Worm (Caenorhabditis elegans) whole organism, L4 larva: ENCODE results near the gene sru-30.

ENCODE experiments used
- F10B5.3 ChIP-seq: sonication (generic microtip); optimal IDR thresholded peaks from 2 replicates; lab custom pipeline; 2016; ENCODE audit warnings: mild to moderate bottlenecking, missing genetic modification characterization, missing compliant biosample characterization
- F26F4.8 ChIP-seq: fragments of 200-800 bp; sonication (Bioruptor generic); conservative IDR thresholded peaks from 2 replicates; pipeline ENCODE4 v1.3.6; 2022; ENCODE audit warnings: missing genetic modification characterization, missing compliant biosample characterization
- T26A8.4 ChIP-seq: fragments of 200-800 bp; sonication (Bioruptor generic); IDR thresholded peaks from 2 replicates; pipeline ENCODE4 v1.3.6; 2022; ENCODE audit warnings: missing genetic modification characterization, missing compliant biosample characterization
- Y105C5A.15 ChIP-seq: fragments of 200-800 bp; sonication (Bioruptor generic); IDR thresholded peaks from 2 replicates; pipeline ENCODE4 v1.3.6; 2022; ENCODE audit warnings: missing genetic modification characterization, missing compliant biosample characterization
- Y48G9A.11 ChIP-seq: fragments of 200-800 bp; sonication (Bioruptor generic); IDR thresholded peaks from 2 replicates; pipeline ENCODE4 v1.3.6; 2022; ENCODE audit warnings: missing genetic modification reagents, missing genetic modification characterization, missing compliant biosample characterization
- Y5F2A.4 ChIP-seq: fragments of 200-800 bp; sonication (Bioruptor generic); optimal IDR thresholded peaks from 2 replicates; lab custom pipeline; 2018; ENCODE audit warnings: mild to moderate bottlenecking, missing genetic modification characterization, missing compliant biosample characterization
- ZK546.5 ChIP-seq, 2 experiments: sonication (generic microtip); optimal IDR thresholded peaks; 2 replicates each; lab custom pipeline; 2017; ENCODE audit warnings: missing biosample characterization in 2 of 2, missing genetic modification characterization in 2 of 2
- aly-2 ChIP-seq: sonication (generic microtip); optimal IDR thresholded peaks from 2 replicates; lab custom pipeline; 2018; ENCODE audit warnings: missing biosample characterization, missing genetic modification characterization
- ama-1 ChIP-seq: fragments of 150-350 bp; optimal IDR thresholded peaks from 2 replicates; lab custom pipeline; 2014; ENCODE audit warnings: inconsistent platforms, mixed read lengths
- attf-4 ChIP-seq: sonication (generic microtip); optimal IDR thresholded peaks from 3 replicates; lab custom pipeline; 2017; ENCODE audit warnings: missing biosample characterization, missing genetic modification characterization
- ceh-28 ChIP-seq: fragments of 150-350 bp; optimal IDR thresholded peaks from 2 replicates; lab custom pipeline; 2014; ENCODE audit warnings: missing biosample characterization, missing genetic modification reagents, missing genetic modification characterization
- ceh-32 ChIP-seq: sonication (generic microtip); optimal IDR thresholded peaks from 2 replicates; lab custom pipeline; 2016; ENCODE audit warnings: mild to moderate bottlenecking, missing genetic modification characterization, missing compliant biosample characterization; ENCODE audit not compliant: poor library complexity
- ceh-82 ChIP-seq: sonication (generic microtip); optimal IDR thresholded peaks from 2 replicates; lab custom pipeline; 2017; ENCODE audit warnings: missing biosample characterization, missing genetic modification characterization
- ces-1 ChIP-seq: fragments of 150-350 bp; sonication (generic microtip); optimal IDR thresholded peaks from 4 replicates; lab custom pipeline; 2014; ENCODE audit warnings: missing biosample characterization, missing genetic modification reagents, missing genetic modification characterization
- daf-12 ChIP-seq: fragments of 150-350 bp; optimal IDR thresholded peaks from 2 replicates; lab custom pipeline; 2014; ENCODE audit warnings: missing biosample characterization, missing genetic modification reagents, missing genetic modification characterization
- daf-8 ChIP-seq: fragments of 200-800 bp; sonication (Bioruptor generic); IDR thresholded peaks from 2 replicates; pipeline ENCODE4 v1.3.6; 2022; ENCODE audit warnings: missing genetic modification characterization, missing compliant biosample characterization
- dmd-6 ChIP-seq: fragments of 200-800 bp; sonication (Bioruptor generic); IDR thresholded peaks from 2 replicates; pipeline ENCODE4 v1.3.6; 2022; ENCODE audit warnings: missing genetic modification reagents, missing genetic modification characterization, missing compliant biosample characterization
- hlh-11 ChIP-seq: fragments of 200-800 bp; sonication (Bioruptor generic); optimal IDR thresholded peaks from 2 replicates; lab custom pipeline; 2018; ENCODE audit warnings: mild to moderate bottlenecking, missing genetic modification characterization, missing compliant biosample characterization
- jun-1 ChIP-seq: fragments of 150-350 bp; optimal IDR thresholded peaks from 2 replicates; lab custom pipeline; 2014; ENCODE audit warnings: missing biosample characterization, missing genetic modification reagents, missing genetic modification characterization
- lir-3 ChIP-seq: sonication (generic microtip); optimal IDR thresholded peaks from 2 replicates; lab custom pipeline; 2016; ENCODE audit warnings: mild to moderate bottlenecking, missing genetic modification characterization, missing compliant biosample characterization
- lsy-2 ChIP-seq, 2 experiments: fragments of 150-350 bp in 1 of 2; sonication (generic microtip) in 1 of 2; optimal IDR thresholded peaks; 2 replicates each; lab custom pipeline; 2014 to 2017; ENCODE audit warnings: missing biosample characterization in 2 of 2, missing genetic modification characterization in 2 of 2
- mep-1 ChIP-seq: fragments of 150-350 bp; sonication (generic microtip); optimal IDR thresholded peaks from 3 replicates; lab custom pipeline; 2014; ENCODE audit warnings: missing biosample characterization, missing genetic modification characterization
- nhr-10 ChIP-seq: fragments of 150-350 bp; optimal IDR thresholded peaks from 2 replicates; lab custom pipeline; 2014; ENCODE audit warnings: missing biosample characterization, missing genetic modification characterization
- nhr-102 ChIP-seq: sonication (generic microtip); optimal IDR thresholded peaks from 2 replicates; lab custom pipeline; 2016; ENCODE audit warnings: mild to moderate bottlenecking, missing genetic modification characterization, moderate library complexity, missing compliant biosample characterization
- nhr-111 ChIP-seq: fragments of 200-800 bp; sonication (Bioruptor generic); optimal IDR thresholded peaks from 2 replicates; lab custom pipeline; 2018; ENCODE audit warnings: mild to moderate bottlenecking, missing genetic modification characterization, missing compliant biosample characterization
- nhr-237 ChIP-seq: sonication (generic microtip); optimal IDR thresholded peaks from 2 replicates; lab custom pipeline; 2017; ENCODE audit warnings: missing biosample characterization, missing genetic modification characterization
- nhr-25 ChIP-seq: sonication (generic microtip); optimal IDR thresholded peaks from 2 replicates; lab custom pipeline; 2017; ENCODE audit warnings: missing genetic modification characterization, mild to moderate bottlenecking, missing compliant biosample characterization, antibody characterized with exemption, moderate library complexity, borderline replicate concordance; ENCODE audit not compliant: insufficient read depth
- nhr-48 ChIP-seq: sonication (generic microtip); optimal IDR thresholded peaks from 2 replicates; lab custom pipeline; 2016; ENCODE audit warnings: mild to moderate bottlenecking, missing genetic modification characterization, missing compliant biosample characterization
- nhr-76 ChIP-seq: fragments of 150-350 bp; optimal IDR thresholded peaks from 2 replicates; lab custom pipeline; 2014; ENCODE audit warnings: missing biosample characterization, missing genetic modification characterization
- nhr-77 ChIP-seq: fragments of 150-350 bp; optimal IDR thresholded peaks from 2 replicates; lab custom pipeline; 2014; ENCODE audit warnings: missing biosample characterization, missing genetic modification characterization
- pqm-1 ChIP-seq: sonication (generic microtip); optimal IDR thresholded peaks from 2 replicates; lab custom pipeline; 2017; ENCODE audit warnings: missing biosample characterization, missing genetic modification characterization
- rbr-2 ChIP-seq: sonication (generic microtip); optimal IDR thresholded peaks from 2 replicates; lab custom pipeline; 2016; ENCODE audit warnings: missing genotype, missing genetic modification characterization, missing compliant biosample characterization
- sdz-12 ChIP-seq: fragments of 200-800 bp; sonication (Bioruptor generic); optimal IDR thresholded peaks from 2 replicates; lab custom pipeline; 2018; ENCODE audit warnings: mild to moderate bottlenecking, missing genetic modification characterization, missing compliant biosample characterization
- set-16 ChIP-seq: fragments of 200-800 bp; sonication (Bioruptor generic); IDR thresholded peaks from 2 replicates; pipeline ENCODE4 v1.3.6; 2022; ENCODE audit warnings: missing genetic modification reagents, missing genetic modification characterization, missing compliant biosample characterization
- snpc-1.2 ChIP-seq: fragments of 200-800 bp; sonication (Bioruptor generic); IDR thresholded peaks from 2 replicates; pipeline ENCODE4 v1.3.6; 2022; ENCODE audit warnings: missing genetic modification reagents, missing genetic modification characterization, missing compliant biosample characterization
- spr-3 ChIP-seq: fragments of 200-800 bp; sonication (Bioruptor generic); optimal IDR thresholded peaks from 2 replicates; lab custom pipeline; 2018; ENCODE audit warnings: mild to moderate bottlenecking, missing genetic modification characterization, missing compliant biosample characterization
- tra-1 ChIP-seq: fragments of 200-800 bp; sonication (Bioruptor generic); IDR thresholded peaks from 2 replicates; pipeline ENCODE4 v1.3.6; 2022; ENCODE audit warnings: missing genetic modification reagents, missing genetic modification characterization, missing compliant biosample characterization
- unc-130 ChIP-seq: sonication (generic microtip); optimal IDR thresholded peaks from 2 replicates; lab custom pipeline; 2016; ENCODE audit warnings: missing genetic modification reagents, missing genetic modification characterization, missing compliant biosample characterization
- unc-62 ChIP-seq, 3 experiments: fragments of 150-350 bp in 1 of 3; sonication (generic microtip); optimal IDR thresholded peaks in 2 of 3; peaks in 1 of 3; 1 replicate in 1 of 3; 2 replicates in 2 of 3; lab custom pipeline; 2014 to 2017; ENCODE audit warnings: missing biosample characterization in 3 of 3, missing genetic modification characterization in 3 of 3, missing genetic modification reagents in 3 of 3, missing genotype in 1 of 3
- zfp-2 ChIP-seq: sonication (generic microtip); optimal IDR thresholded peaks from 2 replicates; lab custom pipeline; 2016; ENCODE audit warnings: mild to moderate bottlenecking, missing genetic modification characterization, missing compliant biosample characterization
- zfp-3 ChIP-seq: fragments of 200-800 bp; sonication (Bioruptor generic); conservative IDR thresholded peaks from 2 replicates; pipeline ENCODE4 v1.3.6; 2022; ENCODE audit warnings: missing genetic modification reagents, missing genetic modification characterization, missing compliant biosample characterization
- zip-11 ChIP-seq: fragments of 200-800 bp; sonication (Bioruptor generic); IDR thresholded peaks from 2 replicates; pipeline ENCODE4 v1.3.6; 2022; ENCODE audit warnings: missing genetic modification characterization, missing compliant biosample characterization
- zip-2 ChIP-seq: fragments of 150-350 bp; optimal IDR thresholded peaks from 2 replicates; lab custom pipeline; 2014; ENCODE audit warnings: missing biosample characterization, missing genetic modification characterization
- ztf-7 ChIP-seq: fragments of 150-350 bp; optimal IDR thresholded peaks from 2 replicates; lab custom pipeline; 2014; ENCODE audit warnings: missing biosample characterization, missing genetic modification characterization

Gene sru-30

ce11 chrV:9779418-9779817 is 34.2 kb upstream of the sru-30 start, which contains the start of gene F46B6.4:
F46B6.4 (minus strand) TSS chrV:9779518.
- no peak for TF ChIP-seq jun-1 (tag; lab: Kevin White, UChicago)
- no peak for TF ChIP-seq F26F4.8 (GFP tag; lab: Robert Waterston, UW)
- TF ChIP-seq zip-11 (GFP tag; lab: Robert Waterston, UW) = no peak
- no peak for TF ChIP-seq daf-12
- no peak for TF ChIP-seq unc-62 (GFP tag; optimal IDR thresholded peaks at IDR 0.05 in 1 of 2; lab: Kevin White, UChicago)
- TF ChIP-seq unc-62 (tag; optimal IDR thresholded peaks at IDR 0.05; lab: Kevin White, UChicago) = no peak
- no peak for TF ChIP-seq nhr-77 (tag; lab: Kevin White, UChicago)
- TF ChIP-seq nhr-111 (GFP tag; lab: Kevin White, UChicago) = no peak
- TF ChIP-seq pqm-1 (tag; lab: Kevin White, UChicago) = no peak
- no peak for TF ChIP-seq F10B5.3
- no peak for TF ChIP-seq nhr-76
- no peak for TF ChIP-seq Y48G9A.11 (GFP tag; lab: Robert Waterston, UW)
- no peak for TF ChIP-seq nhr-102 (tag; lab: Kevin White, UChicago)
- no peak for TF ChIP-seq zip-2 (tag; lab: Kevin White, UChicago)
- no peak for TF ChIP-seq mep-1 (tag; lab: Kevin White, UChicago)

DNA sequence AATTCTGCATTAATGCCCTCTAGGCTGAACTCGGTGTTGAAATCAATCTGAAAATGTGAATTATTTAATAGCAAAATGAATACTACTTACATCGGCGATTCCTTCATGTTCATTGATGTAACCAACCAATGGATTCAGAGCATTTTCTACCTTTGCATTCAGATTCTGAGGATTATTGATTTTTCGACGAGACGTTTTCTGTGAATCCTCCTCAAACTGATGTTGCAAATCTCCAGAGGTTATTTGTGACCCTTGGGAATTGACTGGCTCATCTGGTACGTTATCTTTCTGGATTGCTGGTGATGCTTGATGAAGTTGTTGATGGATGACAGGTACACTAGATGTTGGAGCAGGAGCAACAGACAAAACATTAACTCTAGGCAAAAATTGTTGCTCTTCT is 31.6 kb upstream of the sru-30 start:
- peak in 1 of 2 experiments; percentile 91 for TF ChIP-seq unc-62 (GFP tag; optimal IDR thresholded peaks at IDR 0.05 in 1 of 2; lab: Kevin White, UChicago)
- no peak for TF ChIP-seq unc-62 (tag; optimal IDR thresholded peaks at IDR 0.05; lab: Kevin White, UChicago)
- TF ChIP-seq nhr-111 (GFP tag; lab: Kevin White, UChicago) = no peak

- no peak for TF ChIP-seq rbr-2
- no peak for TF ChIP-seq aly-2 (tag; lab: Kevin White, UChicago)
- TF ChIP-seq nhr-25 = no peak
- no peak for TF ChIP-seq zip-2 (tag; lab: Kevin White, UChicago)
- no peak for TF ChIP-seq nhr-48
- TF ChIP-seq sdz-12 (GFP tag; lab: Kevin White, UChicago) = no peak
Observed at ce11 chrV:9782969-9783368, 30.7 kb upstream of the sru-30 start, which contains the start of gene F46B6.5. F46B6.5 (minus strand) TSS chrV:9783069.

- TF ChIP-seq lir-3 (tag; lab: Kevin White, UChicago) = no peak
- no peak for TF ChIP-seq ztf-7
- TF ChIP-seq nhr-77 (tag; lab: Kevin White, UChicago) = no peak
Observed at ce11 chrV:9784215-9784614, 29.4 kb upstream of the sru-30 start.

- no peak for TF ChIP-seq ceh-32
- TF ChIP-seq snpc-1.2 (GFP tag; lab: Robert Waterston, UW) = peak; percentile 44; the same call in 1 of the 2 replicates
- TF ChIP-seq Y105C5A.15 (GFP tag; lab: Robert Waterston, UW) = no peak
- TF ChIP-seq set-16 (GFP tag; lab: Robert Waterston, UW) = no peak
- TF ChIP-seq zfp-3 (GFP tag; lab: Robert Waterston, UW) = 0 out of 2 replicates have a peak, but pooled peaks have one; percentile 10
- TF ChIP-seq nhr-102 (tag; lab: Kevin White, UChicago) = peak; percentile 26
- peak; percentile 24 for TF ChIP-seq spr-3 (GFP tag; lab: Kevin White, UChicago)
- peak; percentile 22 for TF ChIP-seq hlh-11 (tag; lab: Kevin White, UChicago)
- TF ChIP-seq ama-1 (lab: Kevin White, UChicago) = peak; percentile 88
- TF ChIP-seq nhr-10 (tag; lab: Kevin White, UChicago) = no peak
- peak; percentile 36 for TF ChIP-seq Y5F2A.4 (GFP tag; lab: Kevin White, UChicago)
- peak in 1 of 2 experiments; percentile 30 for TF ChIP-seq lsy-2 (tag; optimal IDR thresholded peaks at IDR 0.05; lab: Kevin White, UChicago)
- TF ChIP-seq tra-1 (GFP tag; lab: Robert Waterston, UW) = no peak
- peak; percentile 9 for TF ChIP-seq mep-1 (tag; lab: Kevin White, UChicago)
- peak; percentile 10 for TF ChIP-seq unc-130 (GFP tag; lab: Kevin White, UChicago)
- TF ChIP-seq zfp-2 (tag; lab: Kevin White, UChicago) = no peak
- no peak for TF ChIP-seq ceh-28 (tag; lab: Kevin White, UChicago)
- no peak for TF ChIP-seq attf-4 (tag; lab: Kevin White, UChicago)
- no peak for TF ChIP-seq nhr-237
- no peak for TF ChIP-seq daf-8
- no peak for TF ChIP-seq ceh-82
- no peak for TF ChIP-seq ZK546.5 (tag; optimal IDR thresholded peaks at IDR 0.05; lab: Kevin White, UChicago)
- TF ChIP-seq ces-1 (GFP tag; lab: Kevin White, UChicago) = no peak
- no peak; the same call in 1 of the 2 replicates for TF ChIP-seq T26A8.4
- peak; percentile 16; the same call in 1 of the 2 replicates for TF ChIP-seq dmd-6 (GFP tag; lab: Robert Waterston, UW)
Observed at ce11 chrV:9786721-9787131, 26.9 kb upstream of the sru-30 start, which contains the start of gene F46B6.6. F46B6.6 (minus strand) TSS chrV:9786868.
